Worm (Caenorhabditis elegans): ENCODE results near the gene idpp-11.

DNA sequence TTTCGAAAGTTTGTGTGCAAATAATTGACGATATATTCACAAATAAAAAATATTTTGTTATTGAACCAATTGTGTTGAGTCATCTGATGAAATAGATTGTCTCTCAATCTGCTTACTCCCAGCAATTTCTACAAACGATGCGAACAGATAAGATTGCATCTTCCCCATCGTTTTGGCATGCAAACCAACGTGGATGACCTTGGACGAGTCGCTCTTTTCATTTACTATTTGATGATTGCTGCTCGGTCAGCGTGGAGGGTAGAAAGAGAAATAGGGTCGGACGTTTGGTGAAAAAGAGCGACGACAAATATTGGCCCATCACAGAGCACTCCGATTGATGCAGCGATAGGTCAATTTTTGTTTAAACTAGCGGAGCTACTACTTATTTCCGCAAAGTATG, 16.6 kb upstream of the idpp-11 start:
- no peak for TF ChIP-seq lin-39 (tag; optimal IDR thresholded peaks at IDR 0.05)
- TF ChIP-seq pag-3 (tag; optimal IDR thresholded peaks at IDR 0.05; ENCODE audit: borderline replicate concordance, insufficient read depth) = no peak
- TF ChIP-seq tlp-1 (tag; optimal IDR thresholded peaks at IDR 0.05) = no peak
- TF ChIP-seq nhr-237 (tag; optimal IDR thresholded peaks at IDR 0.05) = no peak
- peak; percentile 7 for TF ChIP-seq fos-1 (tag; optimal IDR thresholded peaks at IDR 0.05)
- TF ChIP-seq rnt-1 (tag; optimal IDR thresholded peaks at IDR 0.05) = peak; percentile 36
- TF ChIP-seq lsy-2 (tag; optimal IDR thresholded peaks at IDR 0.05) = peak; percentile 40 to 72
- no peak for TF ChIP-seq aha-1 (tag; optimal IDR thresholded peaks at IDR 0.05)
- TF ChIP-seq ets-5 (GFP tag; IDR thresholded peaks at IDR 0.05) = no peak
- peak; percentile 41 for TF ChIP-seq elt-2 (tag; optimal IDR thresholded peaks at IDR 0.05)
- TF ChIP-seq nhr-77 (tag; optimal IDR thresholded peaks at IDR 0.05) = peak; percentile 65
- TF ChIP-seq ces-1 (GFP tag; optimal IDR thresholded peaks at IDR 0.05) = no peak
